Fruit fly (Drosophila melanogaster): Measurements from ENCODE around the gene w.

w gene

dm6 chrX:2794876-2795275 is 1.4 kb downstream of the w start:
- TF ChIP-seq Sox15 (GFP tag; optimal IDR thresholded peaks at IDR 0.05) (no peak), Lpt (GFP tag; optimal IDR thresholded peaks at IDR 0.05) (no peak), CG11294 (GFP tag; IDR thresholded peaks at IDR 0.05) (no peak), CG4318 (GFP tag; optimal IDR thresholded peaks at IDR 0.05) (no peak), CG34406 (GFP tag; optimal IDR thresholded peaks at IDR 0.05) (no peak), CG1621 (tag; optimal IDR thresholded peaks at IDR 0.05) (no peak), CG7368 (GFP tag; optimal IDR thresholded peaks at IDR 0.05) (no peak), esn (GFP tag; optimal IDR thresholded peaks at IDR 0.05) (no peak), topi (GFP tag; optimal IDR thresholded peaks at IDR 0.05) (no peak), Sox14 (GFP tag; optimal IDR thresholded peaks at IDR 0.05) (no peak), CG8319 (GFP tag; optimal IDR thresholded peaks at IDR 0.05) (no peak), salr (GFP tag; optimal IDR thresholded peaks at IDR 0.05) (no peak), CG10669 (GFP tag; optimal IDR thresholded peaks at IDR 0.05) (no peak), CG8119 (GFP tag; IDR thresholded peaks at IDR 0.05) (no peak), CG8632 (GFP tag; optimal IDR thresholded peaks at IDR 0.05) (no peak), net (GFP tag; optimal IDR thresholded peaks at IDR 0.05) (no peak), CG11762 (GFP tag; optimal IDR thresholded peaks at IDR 0.05; ENCODE audit: insufficient read depth) (no peak), OdsH (GFP tag; optimal IDR thresholded peaks at IDR 0.05) (no peak), Gug (GFP tag; IDR thresholded peaks at IDR 0.05) (no peak)

- TF ChIP-seq CG6163 (GFP tag; IDR thresholded peaks at IDR 0.05): 0 out of 3 replicates have a peak, but pooled peaks have one; percentile 6
- TF ChIP-seq CG8319 (GFP tag; optimal IDR thresholded peaks at IDR 0.05): no peak
These were observed 4.4 kb downstream of the w start for dm6 chrX:2791898-2792297.

- TF ChIP-seq CG6276 (GFP tag; optimal IDR thresholded peaks at IDR 0.05) (peak; percentile 17), CG6808 (GFP tag; optimal IDR thresholded peaks at IDR 0.05) (no peak), Sox14 (GFP tag; optimal IDR thresholded peaks at IDR 0.05) (peak; percentile 77), dsx (GFP tag; optimal IDR thresholded peaks at IDR 0.05; ENCODE audit: poor library complexity, severe bottlenecking) (peak; percentile 9), Lpt (GFP tag; optimal IDR thresholded peaks at IDR 0.05) (no peak), Eip75B (GFP tag; optimal IDR thresholded peaks at IDR 0.05) (no peak), fkh (GFP tag; optimal IDR thresholded peaks at IDR 0.05) (no peak), eg (GFP tag; IDR thresholded peaks at IDR 0.05) (peak; percentile 11; the same call in 1 of the 3 replicates), svp (GFP tag) (peak; percentile 95), salr (GFP tag; optimal IDR thresholded peaks at IDR 0.05) (no peak), Smox (GFP tag; optimal IDR thresholded peaks at IDR 0.05) (peak; percentile 10), achi (GFP tag; optimal IDR thresholded peaks at IDR 0.05) (peak; percentile 29), cyc (GFP tag; optimal IDR thresholded peaks at IDR 0.05) (no peak), ss (GFP tag; optimal IDR thresholded peaks at IDR 0.05) (no peak), Ets21C (GFP tag; optimal IDR thresholded peaks at IDR 0.05) (no peak), OdsH (GFP tag; optimal IDR thresholded peaks at IDR 0.05) (no peak), CG11762 (GFP tag; optimal IDR thresholded peaks at IDR 0.05; ENCODE audit: insufficient read depth) (no peak), CG31627 (GFP tag; optimal IDR thresholded peaks at IDR 0.05) (no peak), CG32006 (GFP tag; optimal IDR thresholded peaks at IDR 0.05) (no peak), CG8119 (GFP tag; IDR thresholded peaks at IDR 0.05) (no peak), Sox102F (GFP tag; optimal IDR thresholded peaks at IDR 0.05) (peak; percentile 12), CG11294 (GFP tag; IDR thresholded peaks at IDR 0.05) (no peak), CG3032 (tag; optimal IDR thresholded peaks at IDR 0.05) (no peak), Hr38 (GFP tag; optimal IDR thresholded peaks at IDR 0.05) (no peak), Gug (GFP tag; IDR thresholded peaks at IDR 0.05) (no peak), Hr39 (GFP tag; optimal IDR thresholded peaks at IDR 0.05) (peak; percentile 96), Sox15 (GFP tag; optimal IDR thresholded peaks at IDR 0.05) (no peak), CG6163 (GFP tag; IDR thresholded peaks at IDR 0.05) (no peak; the same call in 2 of the 3 replicates), Eip93F (GFP tag; optimal IDR thresholded peaks at IDR 0.05) (no peak), Ets96B (tag; optimal IDR thresholded peaks at IDR 0.05) (no peak), CG4318 (GFP tag; optimal IDR thresholded peaks at IDR 0.05) (no peak), CG1621 (tag; optimal IDR thresholded peaks at IDR 0.05) (no peak), CG9139 (GFP tag; optimal IDR thresholded peaks at IDR 0.05) (no peak), CG8632 (GFP tag; optimal IDR thresholded peaks at IDR 0.05) (no peak), pdm3 (GFP tag; optimal IDR thresholded peaks at IDR 0.05) (peak; percentile 33), net (GFP tag; optimal IDR thresholded peaks at IDR 0.05) (no peak), CG15336 (GFP tag; IDR thresholded peaks at IDR 0.05) (no peak; the same call in 1 of the 2 replicates), Hr4 (GFP tag; optimal IDR thresholded peaks at IDR 0.05) (peak; percentile 36), dac (GFP tag; optimal IDR thresholded peaks at IDR 0.05) (no peak), esn (GFP tag; optimal IDR thresholded peaks at IDR 0.05) (peak; percentile 12)
These were observed 6.1 kb downstream of the w start, which contains the start of gene CG32795 for dm6 chrX:2790055-2790617. TSS of gene CG32795 (minus strand) at chrX:2790567.

Measured in whole organism, prepupa.